Fruit fly (Drosophila melanogaster) S2 (cell line): ENCODE data around the gene brm.
A peak's percentile ranks its signal among the peaks of the same experiment; 100 is the strongest.

Source experiments
- CG8478 ChIP-seq: fragments of >200 bp; optimal IDR thresholded peaks from 2 replicates; lab custom pipeline; 2018
- CTCF ChIP-seq, 2 experiments: fragments of >200 bp; optimal IDR thresholded peaks; 2 replicates each; lab custom pipeline; 2018

The brm gene

dm6 chr3L:15956448-15957010 is 26.1 kb downstream of the brm start, which contains the start of gene elgi:
TSS of gene elgi (plus strand) at chr3L:15956550.
- TF ChIP-seq CTCF (optimal IDR thresholded peaks at IDR 0.05; lab: Kevin White, UChicago) = no peak
- no peak for TF ChIP-seq CG8478 (lab: Kevin White, UChicago)

dm6 chr3L:15954784-15955427 is 27.8 kb downstream of the brm start, which contains the start of the genes Pka-C3 and GXIVsPLA2:
TSS of gene Pka-C3 (minus strand) at chr3L:15954797.
TSS of gene GXIVsPLA2 (plus strand) at chr3L:15955096.
- TF ChIP-seq CTCF (optimal IDR thresholded peaks at IDR 0.05; lab: Kevin White, UChicago) = peak; percentile 18 to 82
- no peak for TF ChIP-seq CG8478 (lab: Kevin White, UChicago)

- TF ChIP-seq CG8478 (lab: Kevin White, UChicago) (no peak), CTCF (optimal IDR thresholded peaks at IDR 0.05; lab: Kevin White, UChicago) (no peak)
Measured at dm6 chr3L:15953892-15954291, 28.8 kb downstream of the brm start.

dm6 chr3L:15952909-15953308 is 29.8 kb downstream of the brm start:
- TF ChIP-seq CG8478 (lab: Kevin White, UChicago) (no peak), CTCF (optimal IDR thresholded peaks at IDR 0.05; lab: Kevin White, UChicago) (no peak)

- TF ChIP-seq CG8478 (lab: Kevin White, UChicago) (no peak), CTCF (optimal IDR thresholded peaks at IDR 0.05; lab: Kevin White, UChicago) (no peak)
Measured at dm6 chr3L:15952287-15952686, 30.4 kb downstream of the brm start.

dm6 chr3L:15940823-15941222 is 41.8 kb downstream of the brm start:
- no peak for TF ChIP-seq CTCF (optimal IDR thresholded peaks at IDR 0.05; lab: Kevin White, UChicago)
- TF ChIP-seq CG8478 (lab: Kevin White, UChicago) = no peak

dm6 chr3L:15924811-15925437 is 57.7 kb downstream of the brm start, which contains the start of gene sff:
TSS of gene sff (minus strand) at chr3L:15924861.
- TF ChIP-seq CTCF (optimal IDR thresholded peaks at IDR 0.05; lab: Kevin White, UChicago) (no peak), CG8478 (lab: Kevin White, UChicago) (no peak)

dm6 chr3L:15924319-15924718 is 58.4 kb downstream of the brm start:
- TF ChIP-seq CTCF (optimal IDR thresholded peaks at IDR 0.05; lab: Kevin White, UChicago) = no peak
- TF ChIP-seq CG8478 (lab: Kevin White, UChicago) = no peak

dm6 chr3L:15923352-15923751 is 59.3 kb downstream of the brm start:
- TF ChIP-seq CG8478 (lab: Kevin White, UChicago) = no peak
- TF ChIP-seq CTCF (optimal IDR thresholded peaks at IDR 0.05; lab: Kevin White, UChicago) = no peak

- TF ChIP-seq CG8478 (lab: Kevin White, UChicago) (no peak), CTCF (optimal IDR thresholded peaks at IDR 0.05; lab: Kevin White, UChicago) (no peak)
Measured at dm6 chr3L:15921043-15921621, 61.5 kb downstream of the brm start.
